Fruit fly (Drosophila melanogaster): ENCODE results near the gene CG34427.
A peak's percentile ranks its signal among the peaks of the same experiment; 100 is the strongest.

CG34427 gene

DNA sequence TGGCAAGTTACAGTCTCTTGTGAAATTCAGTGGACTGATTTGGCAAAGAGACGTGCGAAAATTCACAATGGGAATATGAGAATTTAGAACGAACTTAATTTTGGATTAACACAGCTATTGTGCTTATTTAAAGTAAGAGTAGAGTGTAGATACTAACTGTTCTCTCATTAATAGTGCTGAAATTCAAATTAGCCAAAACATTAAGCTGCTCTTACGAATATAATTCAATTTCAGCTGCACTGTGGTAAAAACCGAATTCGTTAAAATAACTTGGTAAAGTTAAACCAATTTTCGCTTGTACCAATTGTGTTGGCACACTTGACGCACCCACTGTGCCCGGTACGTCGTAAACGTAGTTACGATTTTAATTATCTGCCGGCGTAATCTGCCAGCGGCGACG lies 36.7 kb upstream of the CG34427 start:
- TF ChIP-seq rn (GFP tag; IDR thresholded peaks at IDR 0.05) = 0 out of 2 replicates have a peak, but pooled peaks have one; percentile 15
- TF ChIP-seq CG32121 (GFP tag; IDR thresholded peaks at IDR 0.05) = peak; percentile 53; the same call in 1 of the 2 replicates
- peak; percentile 56 for TF ChIP-seq Pif1A (GFP tag; optimal IDR thresholded peaks at IDR 0.05)
- TF ChIP-seq CG9948 (tag; optimal IDR thresholded peaks at IDR 0.05) = peak; percentile 71
- TF ChIP-seq EcR (GFP tag; optimal IDR thresholded peaks at IDR 0.05) = no peak
- peak; percentile 81 for TF ChIP-seq CG14655 (GFP tag; optimal IDR thresholded peaks at IDR 0.05)
- TF ChIP-seq CG8159 (tag; optimal IDR thresholded peaks at IDR 0.05) = peak; percentile 75
- peak; percentile 45 for TF ChIP-seq Ets98B (GFP tag; IDR thresholded peaks at IDR 0.05)
- peak; percentile 43 for TF ChIP-seq Snoo (tag; optimal IDR thresholded peaks at IDR 0.05)
- TF ChIP-seq gl (tag; optimal IDR thresholded peaks at IDR 0.05) = peak; percentile 42
- TF ChIP-seq CG13204 (GFP tag; optimal IDR thresholded peaks at IDR 0.05) = peak; percentile 22
- peak; percentile 70 for TF ChIP-seq CG8301 (tag; optimal IDR thresholded peaks at IDR 0.05)
- peak; percentile 42; the same call in 1 of the 3 replicates for TF ChIP-seq fd96Ca (GFP tag; IDR thresholded peaks at IDR 0.05)
- peak; percentile 68 for TF ChIP-seq CG17806 (tag; optimal IDR thresholded peaks at IDR 0.05)
- peak; percentile 71 for TF ChIP-seq CG15710 (tag; optimal IDR thresholded peaks at IDR 0.05)
- peak; percentile 70 for TF ChIP-seq Pif1B (GFP tag; optimal IDR thresholded peaks at IDR 0.05)
- TF ChIP-seq CG10348 (GFP tag; IDR thresholded peaks at IDR 0.05) = no peak
- peak; percentile 16 for TF ChIP-seq D1 (tag; optimal IDR thresholded peaks at IDR 0.05)
- peak; percentile 67 for TF ChIP-seq CG4496 (GFP tag; IDR thresholded peaks at IDR 0.05)
- peak; percentile 64 for TF ChIP-seq CG34367 (tag; optimal IDR thresholded peaks at IDR 0.05)
- no peak for TF ChIP-seq CG12605 (GFP tag; IDR thresholded peaks at IDR 0.05)

DNA sequence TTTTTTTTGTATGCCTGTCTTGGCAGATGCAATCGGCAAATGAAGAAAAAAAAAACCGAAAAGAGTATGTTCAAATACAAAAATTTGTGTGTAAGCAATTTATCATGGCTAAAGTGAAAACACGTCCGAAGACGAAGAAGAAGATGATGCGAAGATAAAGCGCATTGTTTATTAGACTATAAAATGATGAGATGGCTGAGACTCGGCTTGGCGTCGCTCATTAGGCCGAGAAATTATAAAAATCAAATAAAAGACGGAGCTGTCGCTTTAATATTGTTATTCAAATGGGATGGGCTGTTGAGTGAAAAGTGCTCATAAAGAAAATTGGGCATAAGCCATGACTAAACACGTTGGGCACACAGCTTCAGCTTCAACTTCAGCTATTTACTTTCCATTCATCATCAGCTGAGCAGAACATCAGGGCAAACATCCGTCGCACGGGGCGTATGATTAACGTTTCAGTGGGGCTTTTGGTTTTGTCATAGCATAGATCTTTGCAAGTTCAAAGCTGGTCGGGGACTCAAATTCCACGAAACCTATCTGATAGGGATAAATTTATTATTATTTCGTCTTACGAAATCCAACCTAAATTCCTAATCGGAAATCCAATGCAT lies 33.8 kb upstream of the CG34427 start:
- TF ChIP-seq CG8159 (tag; optimal IDR thresholded peaks at IDR 0.05) (no peak), fd96Ca (GFP tag; IDR thresholded peaks at IDR 0.05) (0 out of 3 replicates have a peak, but pooled peaks have one; percentile 17)

DNA sequence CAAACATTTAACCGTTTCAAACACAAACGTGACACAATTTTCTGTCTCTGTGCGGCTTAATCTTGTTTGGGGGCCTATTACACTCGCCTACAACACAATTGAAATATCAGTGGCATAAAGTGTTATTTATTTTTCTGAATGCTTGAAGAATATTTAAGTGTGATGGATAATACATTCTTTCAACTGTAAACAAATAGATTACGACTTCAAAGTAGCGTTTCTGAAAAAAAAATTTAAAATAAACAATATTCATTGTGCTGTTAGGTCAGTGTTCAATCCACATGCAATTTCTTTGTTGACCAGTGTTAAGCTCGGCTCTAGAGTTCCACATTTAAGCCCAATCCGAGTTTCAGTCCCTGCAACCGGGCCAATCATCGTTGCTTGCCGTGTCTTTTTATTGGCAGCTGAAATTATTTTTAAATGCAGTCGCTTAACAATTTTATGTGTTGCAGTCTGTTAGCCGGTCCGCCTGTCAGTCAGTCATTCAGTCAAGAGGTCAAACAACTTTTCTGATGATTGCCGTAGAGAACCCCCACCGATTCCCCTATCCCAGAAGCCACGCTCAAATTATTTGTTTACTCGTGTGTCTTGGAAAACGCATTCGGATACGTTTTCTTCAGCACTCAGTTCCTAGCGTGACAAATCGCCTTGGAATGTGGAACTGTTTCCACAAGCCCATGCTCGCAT lies 31.4 kb upstream of the CG34427 start:
- TF ChIP-seq CG14655 (GFP tag; optimal IDR thresholded peaks at IDR 0.05) (peak; percentile 65), CG13204 (GFP tag; optimal IDR thresholded peaks at IDR 0.05) (peak; percentile 7), D1 (tag; optimal IDR thresholded peaks at IDR 0.05) (peak; percentile 52), CG8159 (tag; optimal IDR thresholded peaks at IDR 0.05) (peak; percentile 77), Pif1A (GFP tag; optimal IDR thresholded peaks at IDR 0.05) (peak; percentile 70), CG34367 (tag; optimal IDR thresholded peaks at IDR 0.05) (peak; percentile 71), EcR (GFP tag; optimal IDR thresholded peaks at IDR 0.05) (peak; percentile 55), CG4496 (GFP tag; IDR thresholded peaks at IDR 0.05) (peak; percentile 72; the same call in 2 of the 3 replicates), CG32121 (GFP tag; IDR thresholded peaks at IDR 0.05) (peak; percentile 65), Snoo (tag; optimal IDR thresholded peaks at IDR 0.05) (peak; percentile 12), CG15710 (tag; optimal IDR thresholded peaks at IDR 0.05) (peak; percentile 73), rn (GFP tag; IDR thresholded peaks at IDR 0.05) (no peak), CG12605 (GFP tag; IDR thresholded peaks at IDR 0.05) (peak; percentile 66), fd96Ca (GFP tag; IDR thresholded peaks at IDR 0.05) (0 out of 3 replicates have a peak, but pooled peaks have one; percentile 57), CG8301 (tag; optimal IDR thresholded peaks at IDR 0.05) (peak; percentile 67), CG10348 (GFP tag; IDR thresholded peaks at IDR 0.05) (no peak), Ets98B (GFP tag; IDR thresholded peaks at IDR 0.05) (peak; percentile 70), CG9948 (tag; optimal IDR thresholded peaks at IDR 0.05) (peak; percentile 64), gl (tag; optimal IDR thresholded peaks at IDR 0.05) (peak; percentile 27), CG17806 (tag; optimal IDR thresholded peaks at IDR 0.05) (peak; percentile 75), Pif1B (GFP tag; optimal IDR thresholded peaks at IDR 0.05) (peak; percentile 22)

DNA sequence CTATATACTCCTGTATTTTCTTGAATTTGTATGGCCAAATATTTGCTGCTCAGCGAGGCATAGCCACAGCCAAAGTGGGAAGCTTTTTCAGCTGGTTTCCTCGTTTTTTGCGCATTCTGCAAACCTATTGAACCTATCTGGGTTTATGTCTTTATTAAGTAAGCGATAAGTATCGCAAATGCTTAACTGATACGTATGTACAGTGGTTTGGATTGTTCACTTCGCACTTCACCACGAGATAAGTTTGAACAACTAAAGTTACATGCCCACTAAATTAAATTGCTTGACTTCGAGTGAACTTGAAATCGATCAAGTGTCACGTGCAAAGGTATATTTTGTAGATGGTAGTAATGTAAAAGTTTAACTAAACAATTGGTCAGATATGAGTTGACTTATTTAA lies 30.9 kb upstream of the CG34427 start:
- TF ChIP-seq CG8301 (tag; optimal IDR thresholded peaks at IDR 0.05) (no peak), Ets98B (GFP tag; IDR thresholded peaks at IDR 0.05) (no peak), CG17806 (tag; optimal IDR thresholded peaks at IDR 0.05) (no peak), CG12605 (GFP tag; IDR thresholded peaks at IDR 0.05) (no peak), CG15710 (tag; optimal IDR thresholded peaks at IDR 0.05) (no peak), CG13204 (GFP tag; optimal IDR thresholded peaks at IDR 0.05) (no peak), CG32121 (GFP tag; IDR thresholded peaks at IDR 0.05) (no peak), CG10348 (GFP tag; IDR thresholded peaks at IDR 0.05) (no peak), fd96Ca (GFP tag; IDR thresholded peaks at IDR 0.05) (no peak), Snoo (tag; optimal IDR thresholded peaks at IDR 0.05) (no peak), CG34367 (tag; optimal IDR thresholded peaks at IDR 0.05) (no peak), CG9948 (tag; optimal IDR thresholded peaks at IDR 0.05) (no peak), gl (tag; optimal IDR thresholded peaks at IDR 0.05) (no peak), D1 (tag; optimal IDR thresholded peaks at IDR 0.05) (no peak), rn (GFP tag; IDR thresholded peaks at IDR 0.05) (no peak), CG8159 (tag; optimal IDR thresholded peaks at IDR 0.05) (no peak), Pif1B (GFP tag; optimal IDR thresholded peaks at IDR 0.05) (no peak), CG4496 (GFP tag; IDR thresholded peaks at IDR 0.05) (no peak)

DNA sequence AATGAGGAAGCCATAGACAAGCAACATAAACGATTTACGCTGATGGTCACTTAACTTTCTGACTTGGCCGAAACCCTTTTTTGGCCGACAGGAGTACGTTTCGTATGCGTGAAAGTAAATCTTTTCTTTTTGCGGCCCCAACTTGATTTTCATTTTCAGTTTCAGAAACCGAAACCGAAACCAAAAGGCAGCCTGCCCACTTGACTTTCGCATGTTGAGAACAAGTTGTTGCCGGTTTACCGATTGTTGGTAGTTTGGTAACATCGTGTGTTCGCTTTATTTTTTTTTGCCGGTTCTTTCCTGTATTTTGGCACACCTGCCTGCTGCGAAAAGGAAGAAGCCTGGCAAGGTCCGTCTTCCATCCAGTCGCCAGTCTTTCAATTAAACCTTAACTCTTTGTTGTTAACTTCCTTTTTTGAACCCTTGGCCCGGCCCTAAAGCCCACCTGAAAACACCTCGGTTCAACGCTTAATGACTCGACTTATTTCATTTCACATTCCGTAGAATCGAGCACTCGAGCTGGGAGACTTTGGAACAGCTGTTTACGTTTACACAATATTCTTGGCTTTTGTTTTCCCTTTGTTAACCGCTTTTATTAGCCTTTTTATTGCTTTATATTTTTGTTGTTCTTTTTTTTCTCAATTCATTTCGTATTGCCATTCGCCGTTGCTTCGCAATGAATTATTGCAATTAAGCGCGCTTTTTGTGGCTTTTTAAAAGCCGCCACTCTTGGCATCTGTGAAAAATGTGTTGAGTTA lies 29.4 kb upstream of the CG34427 start:
- TF ChIP-seq gl (tag; optimal IDR thresholded peaks at IDR 0.05) = peak; percentile 58
- TF ChIP-seq Pif1A (GFP tag; optimal IDR thresholded peaks at IDR 0.05) = peak; percentile 0
- TF ChIP-seq CG4496 (GFP tag; IDR thresholded peaks at IDR 0.05) = no peak
- TF ChIP-seq CG10348 (GFP tag; IDR thresholded peaks at IDR 0.05) = no peak
- TF ChIP-seq EcR (GFP tag; optimal IDR thresholded peaks at IDR 0.05) = peak; percentile 58
- no peak for TF ChIP-seq Pif1B (GFP tag; optimal IDR thresholded peaks at IDR 0.05)
- peak; percentile 53 for TF ChIP-seq CG13204 (GFP tag; optimal IDR thresholded peaks at IDR 0.05)
- TF ChIP-seq CG34367 (tag; optimal IDR thresholded peaks at IDR 0.05) = peak; percentile 11
- TF ChIP-seq CG8301 (tag; optimal IDR thresholded peaks at IDR 0.05) = no peak
- TF ChIP-seq D1 (tag; optimal IDR thresholded peaks at IDR 0.05) = no peak
- TF ChIP-seq CG17806 (tag; optimal IDR thresholded peaks at IDR 0.05) = no peak
- TF ChIP-seq CG9948 (tag; optimal IDR thresholded peaks at IDR 0.05) = no peak
- no peak for TF ChIP-seq fd96Ca (GFP tag; IDR thresholded peaks at IDR 0.05)
- TF ChIP-seq CG8159 (tag; optimal IDR thresholded peaks at IDR 0.05) = peak; percentile 37
- TF ChIP-seq Snoo (tag; optimal IDR thresholded peaks at IDR 0.05) = no peak
- no peak for TF ChIP-seq Ets98B (GFP tag; IDR thresholded peaks at IDR 0.05)
- no peak for TF ChIP-seq CG14655 (GFP tag; optimal IDR thresholded peaks at IDR 0.05)
- peak; percentile 25 for TF ChIP-seq CG15710 (tag; optimal IDR thresholded peaks at IDR 0.05)
